Worm (Caenorhabditis elegans) whole organism, L4 larva: ENCODE results near the gene F09F7.5.

Source experiments
- F26F4.8 ChIP-seq: fragments of 200-800 bp; sonication (Bioruptor generic); conservative IDR thresholded peaks from 2 replicates; pipeline ENCODE4 v1.3.6; 2022; ENCODE audit warnings: missing genetic modification characterization, missing compliant biosample characterization
- F37D6.2 ChIP-seq: sonication (generic microtip); optimal IDR thresholded peaks from 2 replicates; lab custom pipeline; 2016; ENCODE audit warnings: mild to moderate bottlenecking, missing genetic modification characterization, missing compliant biosample characterization
- F49E8.2 ChIP-seq: sonication (generic microtip); optimal IDR thresholded peaks from 2 replicates; lab custom pipeline; 2016; ENCODE audit warnings: missing compliant biosample characterization, mild to moderate bottlenecking, missing genetic modification characterization, borderline replicate concordance
- T20F7.1 ChIP-seq: fragments of 200-800 bp; sonication (Bioruptor generic); optimal IDR thresholded peaks from 2 replicates; lab custom pipeline; 2018; ENCODE audit warnings: mild to moderate bottlenecking, missing genetic modification characterization, missing compliant biosample characterization
- aha-1 ChIP-seq: fragments of 150-350 bp; peaks from one replicate; lab custom pipeline; 2014; ENCODE audit warnings: missing biosample characterization, missing genetic modification characterization
- aly-2 ChIP-seq: sonication (generic microtip); optimal IDR thresholded peaks from 2 replicates; lab custom pipeline; 2018; ENCODE audit warnings: missing biosample characterization, missing genetic modification characterization
- ama-1 ChIP-seq: fragments of 150-350 bp; optimal IDR thresholded peaks from 2 replicates; lab custom pipeline; 2014; ENCODE audit warnings: inconsistent platforms, mixed read lengths
- ceh-20 ChIP-seq: fragments of 200-800 bp; sonication (Bioruptor generic); IDR thresholded peaks from 2 replicates; pipeline ENCODE4 v1.3.6; 2022; ENCODE audit warnings: missing genetic modification reagents, missing genetic modification characterization, missing compliant biosample characterization
- ceh-32 ChIP-seq: sonication (generic microtip); optimal IDR thresholded peaks from 2 replicates; lab custom pipeline; 2016; ENCODE audit warnings: mild to moderate bottlenecking, missing genetic modification characterization, missing compliant biosample characterization; ENCODE audit not compliant: poor library complexity
- ceh-62 ChIP-seq: sonication (generic microtip); optimal IDR thresholded peaks from 2 replicates; lab custom pipeline; 2017; ENCODE audit warnings: missing biosample characterization, missing genetic modification characterization
- ces-1 ChIP-seq: fragments of 150-350 bp; sonication (generic microtip); optimal IDR thresholded peaks from 4 replicates; lab custom pipeline; 2014; ENCODE audit warnings: missing biosample characterization, missing genetic modification reagents, missing genetic modification characterization
- daf-16 ChIP-seq, 3 experiments: sonication (generic microtip); optimal IDR thresholded peaks; 2 replicates each; lab custom pipeline; 2016 to 2017; ENCODE audit warnings: missing genetic modification characterization in 3 of 3, missing genetic modification reagents in 3 of 3, mild to moderate bottlenecking in 2 of 3, missing compliant biosample characterization in 2 of 3, missing biosample characterization in 1 of 3, moderate library complexity in 1 of 3
- daf-19 ChIP-seq: fragments of 200-800 bp; sonication (Bioruptor generic); conservative IDR thresholded peaks from 2 replicates; pipeline ENCODE4 v1.3.6; 2022; ENCODE audit warnings: missing genetic modification characterization, missing compliant biosample characterization
- dmd-6 ChIP-seq: fragments of 200-800 bp; sonication (Bioruptor generic); IDR thresholded peaks from 2 replicates; pipeline ENCODE4 v1.3.6; 2022; ENCODE audit warnings: missing genetic modification reagents, missing genetic modification characterization, missing compliant biosample characterization
- dpl-1 ChIP-seq: fragments of 150-350 bp; optimal IDR thresholded peaks from 2 replicates; lab custom pipeline; 2014; ENCODE audit warnings: missing biosample characterization, missing genetic modification reagents, missing genetic modification characterization
- dve-1 ChIP-seq: sonication (generic microtip); optimal IDR thresholded peaks from 2 replicates; lab custom pipeline; 2017; ENCODE audit warnings: antibody characterized with exemption, mild to moderate bottlenecking, missing genetic modification characterization, missing compliant biosample characterization; ENCODE audit not compliant: insufficient read depth
- fos-1 ChIP-seq: fragments of 150-350 bp; optimal IDR thresholded peaks from 2 replicates; lab custom pipeline; 2014; ENCODE audit warnings: missing biosample characterization, missing genetic modification characterization
- gei-8 ChIP-seq: fragments of 200-800 bp; sonication (Bioruptor generic); optimal IDR thresholded peaks from 2 replicates; lab custom pipeline; 2018; ENCODE audit warnings: mild to moderate bottlenecking, missing genetic modification characterization, missing compliant biosample characterization
- hif-1 ChIP-seq, 2 experiments: sonication (generic microtip); optimal IDR thresholded peaks; 2 replicates each; lab custom pipeline; 2016 to 2017; ENCODE audit warnings: missing compliant biosample characterization in 2 of 2, missing genetic modification characterization in 2 of 2, missing genetic modification reagents in 2 of 2, missing genotype in 2 of 2, mild to moderate bottlenecking in 1 of 2
- hlh-11 ChIP-seq: fragments of 200-800 bp; sonication (Bioruptor generic); optimal IDR thresholded peaks from 2 replicates; lab custom pipeline; 2018; ENCODE audit warnings: mild to moderate bottlenecking, missing genetic modification characterization, missing compliant biosample characterization
- hlh-30 ChIP-seq: sonication (generic microtip); optimal IDR thresholded peaks from 2 replicates; lab custom pipeline; 2017; ENCODE audit warnings: antibody characterized with exemption, mild to moderate bottlenecking, missing genetic modification characterization, missing compliant biosample characterization; ENCODE audit not compliant: insufficient read depth
- lim-7 ChIP-seq: fragments of 200-800 bp; sonication (Bioruptor generic); IDR thresholded peaks from 2 replicates; pipeline ENCODE4 v1.3.6; 2022; ENCODE audit warnings: missing genetic modification characterization, missing compliant biosample characterization
- lin-29 ChIP-seq: fragments of 200-800 bp; sonication (Bioruptor generic); IDR thresholded peaks from 2 replicates; pipeline ENCODE4 v1.3.6; 2022; ENCODE audit warnings: missing genetic modification reagents, missing genetic modification characterization, missing compliant biosample characterization
- lin-38 ChIP-seq: fragments of 200-800 bp; sonication (Bioruptor generic); IDR thresholded peaks from 2 replicates; pipeline ENCODE4 v1.3.6; 2022; ENCODE audit warnings: missing genetic modification reagents, missing genetic modification characterization, missing compliant biosample characterization
- lsy-2 ChIP-seq, 2 experiments: fragments of 150-350 bp in 1 of 2; sonication (generic microtip) in 1 of 2; optimal IDR thresholded peaks; 2 replicates each; lab custom pipeline; 2014 to 2017; ENCODE audit warnings: missing biosample characterization in 2 of 2, missing genetic modification characterization in 2 of 2
- mdl-1 ChIP-seq, 2 experiments: fragments of 150-350 bp in 1 of 2; sonication (generic microtip) in 1 of 2; optimal IDR thresholded peaks; 2 replicates each; lab custom pipeline; 2014 to 2017; ENCODE audit warnings: missing biosample characterization in 2 of 2, missing genetic modification characterization in 2 of 2
- mep-1 ChIP-seq: fragments of 150-350 bp; sonication (generic microtip); optimal IDR thresholded peaks from 3 replicates; lab custom pipeline; 2014; ENCODE audit warnings: missing biosample characterization, missing genetic modification characterization
- mes-2 ChIP-seq: sonication (generic microtip); optimal IDR thresholded peaks from 2 replicates; lab custom pipeline; 2016; ENCODE audit warnings: missing genotype, mild to moderate bottlenecking, missing genetic modification characterization, missing compliant biosample characterization; ENCODE audit not compliant: poor library complexity, severe bottlenecking
- mxl-3 ChIP-seq: fragments of 200-800 bp; sonication (Bioruptor generic); optimal IDR thresholded peaks from 2 replicates; lab custom pipeline; 2018; ENCODE audit warnings: mild to moderate bottlenecking, missing genetic modification characterization, missing compliant biosample characterization
- nhr-10 ChIP-seq: fragments of 150-350 bp; optimal IDR thresholded peaks from 2 replicates; lab custom pipeline; 2014; ENCODE audit warnings: missing biosample characterization, missing genetic modification characterization
- nhr-102 ChIP-seq: sonication (generic microtip); optimal IDR thresholded peaks from 2 replicates; lab custom pipeline; 2016; ENCODE audit warnings: mild to moderate bottlenecking, missing genetic modification characterization, moderate library complexity, missing compliant biosample characterization
- nhr-11 ChIP-seq: fragments of 150-350 bp; optimal IDR thresholded peaks from 2 replicates; lab custom pipeline; 2014; ENCODE audit warnings: missing biosample characterization, missing genetic modification characterization
- nhr-28 ChIP-seq: fragments of 150-350 bp; optimal IDR thresholded peaks from 2 replicates; lab custom pipeline; 2014; ENCODE audit warnings: missing biosample characterization, missing genetic modification characterization
- nhr-48 ChIP-seq: sonication (generic microtip); optimal IDR thresholded peaks from 2 replicates; lab custom pipeline; 2016; ENCODE audit warnings: mild to moderate bottlenecking, missing genetic modification characterization, missing compliant biosample characterization
- nhr-6 ChIP-seq: fragments of 150-350 bp; optimal IDR thresholded peaks from 2 replicates; lab custom pipeline; 2014; ENCODE audit warnings: missing biosample characterization, missing genetic modification characterization
- nhr-77 ChIP-seq: fragments of 150-350 bp; optimal IDR thresholded peaks from 2 replicates; lab custom pipeline; 2014; ENCODE audit warnings: missing biosample characterization, missing genetic modification characterization
- php-3 ChIP-seq: fragments of 200-800 bp; sonication (Bioruptor generic); IDR thresholded peaks from 2 replicates; pipeline ENCODE4 v1.3.6; 2022; ENCODE audit warnings: missing genetic modification reagents, missing genetic modification characterization, missing compliant biosample characterization
- pqm-1 ChIP-seq: sonication (generic microtip); optimal IDR thresholded peaks from 2 replicates; lab custom pipeline; 2017; ENCODE audit warnings: missing biosample characterization, missing genetic modification characterization
- sdz-12 ChIP-seq: fragments of 200-800 bp; sonication (Bioruptor generic); optimal IDR thresholded peaks from 2 replicates; lab custom pipeline; 2018; ENCODE audit warnings: mild to moderate bottlenecking, missing genetic modification characterization, missing compliant biosample characterization
- set-16 ChIP-seq: fragments of 200-800 bp; sonication (Bioruptor generic); IDR thresholded peaks from 2 replicates; pipeline ENCODE4 v1.3.6; 2022; ENCODE audit warnings: missing genetic modification reagents, missing genetic modification characterization, missing compliant biosample characterization
- spr-3 ChIP-seq: fragments of 200-800 bp; sonication (Bioruptor generic); optimal IDR thresholded peaks from 2 replicates; lab custom pipeline; 2018; ENCODE audit warnings: mild to moderate bottlenecking, missing genetic modification characterization, missing compliant biosample characterization
- tra-1 ChIP-seq: fragments of 200-800 bp; sonication (Bioruptor generic); IDR thresholded peaks from 2 replicates; pipeline ENCODE4 v1.3.6; 2022; ENCODE audit warnings: missing genetic modification reagents, missing genetic modification characterization, missing compliant biosample characterization
- unc-130 ChIP-seq: sonication (generic microtip); optimal IDR thresholded peaks from 2 replicates; lab custom pipeline; 2016; ENCODE audit warnings: missing genetic modification reagents, missing genetic modification characterization, missing compliant biosample characterization
- unc-62 ChIP-seq, 3 experiments: fragments of 150-350 bp in 1 of 3; sonication (generic microtip); optimal IDR thresholded peaks in 2 of 3; peaks in 1 of 3; 1 replicate in 1 of 3; 2 replicates in 2 of 3; lab custom pipeline; 2014 to 2017; ENCODE audit warnings: missing biosample characterization in 3 of 3, missing genetic modification characterization in 3 of 3, missing genetic modification reagents in 3 of 3, missing genotype in 1 of 3
- zag-1 ChIP-seq: fragments of 150-350 bp; optimal IDR thresholded peaks from 2 replicates; lab custom pipeline; 2014; ENCODE audit warnings: missing biosample characterization, missing genetic modification characterization
- zip-11 ChIP-seq: fragments of 200-800 bp; sonication (Bioruptor generic); IDR thresholded peaks from 2 replicates; pipeline ENCODE4 v1.3.6; 2022; ENCODE audit warnings: missing genetic modification characterization, missing compliant biosample characterization
- ztf-7 ChIP-seq: fragments of 150-350 bp; optimal IDR thresholded peaks from 2 replicates; lab custom pipeline; 2014; ENCODE audit warnings: missing biosample characterization, missing genetic modification characterization

The F09F7.5 gene

ce11 chrIII:5550844-5551243, 4.1 kb downstream of the F09F7.5 start (continued):
- no peak for TF ChIP-seq daf-19 (GFP tag; lab: Robert Waterston, UW)
- no peak for TF ChIP-seq lin-29 (GFP tag; lab: Robert Waterston, UW)

DNA sequence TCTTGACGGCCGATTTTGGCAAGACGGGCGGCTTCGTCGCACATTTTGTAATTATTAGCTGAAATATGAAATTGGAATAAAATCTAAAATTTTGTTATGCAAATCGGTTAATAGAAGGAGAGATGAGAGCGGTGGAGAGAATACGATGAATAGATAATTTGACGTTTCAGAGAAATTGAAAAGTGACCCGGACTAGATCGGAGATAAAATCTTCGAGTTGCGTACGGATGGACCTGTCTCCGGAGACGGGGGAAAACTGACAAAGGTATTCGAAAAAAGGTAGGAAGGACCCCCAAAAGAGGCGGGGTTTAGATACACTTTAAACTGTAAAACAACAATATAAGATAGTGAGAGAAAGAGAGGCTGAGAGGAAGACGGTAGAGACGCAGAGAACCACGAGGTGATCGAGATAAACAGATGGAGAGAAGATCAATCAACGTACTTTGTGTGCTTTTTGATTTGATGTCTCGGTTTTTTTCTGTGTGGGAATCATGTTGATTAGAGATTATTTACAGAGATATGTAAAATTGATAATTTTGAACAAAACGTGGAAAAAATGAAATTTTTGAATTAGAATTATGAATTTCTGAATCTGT, 5.4 kb downstream of the F09F7.5 start, which contains the start of gene F09F7.6:
Gene F09F7.6 (minus strand): TSS at position 64 of the 596 bp plus-strand sequence.
- peak; percentile 92 for TF ChIP-seq hlh-30 (tag; lab: Kevin White, UChicago)
- peak; percentile 33 for TF ChIP-seq nhr-48 (tag; lab: Kevin White, UChicago)
- TF ChIP-seq nhr-11 (tag; lab: Kevin White, UChicago): peak; percentile 67
- peak; percentile 96 for TF ChIP-seq dve-1 (tag; lab: Kevin White, UChicago)
- TF ChIP-seq F49E8.2 (tag; lab: Kevin White, UChicago): no peak
- no peak for TF ChIP-seq sdz-12 (GFP tag; lab: Kevin White, UChicago)
- peak; percentile 77 to 80 for TF ChIP-seq daf-16 (GFP tag; optimal IDR thresholded peaks at IDR 0.05; lab: Kevin White, UChicago)
- TF ChIP-seq daf-16 (tag; optimal IDR thresholded peaks at IDR 0.05; lab: Kevin White, UChicago): peak; percentile 93
- TF ChIP-seq spr-3 (GFP tag; lab: Kevin White, UChicago): no peak
- TF ChIP-seq zip-11 (GFP tag; lab: Robert Waterston, UW): no peak
- no peak for TF ChIP-seq F26F4.8 (GFP tag; lab: Robert Waterston, UW)
- TF ChIP-seq fos-1 (tag; lab: Kevin White, UChicago): no peak
- peak in 1 of 2 experiments; percentile 96 for TF ChIP-seq unc-62 (GFP tag; optimal IDR thresholded peaks at IDR 0.05 in 1 of 2; lab: Kevin White, UChicago)
- no peak for TF ChIP-seq unc-62 (tag; optimal IDR thresholded peaks at IDR 0.05; lab: Kevin White, UChicago)
- peak; percentile 38 for TF ChIP-seq nhr-6 (tag; lab: Kevin White, UChicago)
- TF ChIP-seq nhr-77 (tag; lab: Kevin White, UChicago): peak; percentile 84
- no peak for TF ChIP-seq pqm-1
- peak in 1 of 2 experiments; percentile 69 for TF ChIP-seq lsy-2 (tag; optimal IDR thresholded peaks at IDR 0.05; lab: Kevin White, UChicago)
- no peak for TF ChIP-seq lim-7
- no peak for TF ChIP-seq gei-8 (GFP tag; lab: Kevin White, UChicago)
- no peak for TF ChIP-seq unc-130 (GFP tag; lab: Kevin White, UChicago)
- TF ChIP-seq nhr-102 (tag; lab: Kevin White, UChicago): peak; percentile 24
- TF ChIP-seq set-16 (GFP tag; lab: Robert Waterston, UW): no peak
- peak; percentile 59; the same call in 1 of the 2 replicates for TF ChIP-seq ceh-20
- TF ChIP-seq lin-38 (GFP tag; lab: Robert Waterston, UW): no peak
- TF ChIP-seq dpl-1 (GFP tag; lab: Kevin White, UChicago): no peak
- TF ChIP-seq hif-1 (tag; optimal IDR thresholded peaks at IDR 0.05; lab: Kevin White, UChicago): peak in 1 of 2 experiments; percentile 49
- TF ChIP-seq zag-1: no peak
- peak; percentile 92 for TF ChIP-seq ama-1 (lab: Kevin White, UChicago)
- peak; percentile 82 to 94 for TF ChIP-seq mdl-1 (tag; optimal IDR thresholded peaks at IDR 0.05; lab: Kevin White, UChicago)
- no peak for TF ChIP-seq php-3
- TF ChIP-seq ceh-32 (tag; lab: Kevin White, UChicago): no peak
- peak; percentile 74 for TF ChIP-seq tra-1 (GFP tag; lab: Robert Waterston, UW)
- TF ChIP-seq nhr-10 (tag; lab: Kevin White, UChicago): peak; percentile 2
- peak; percentile 71 for TF ChIP-seq mep-1
- peak; percentile 94 for TF ChIP-seq hlh-11 (tag; lab: Kevin White, UChicago)
- peak; percentile 81 for TF ChIP-seq dmd-6 (GFP tag; lab: Robert Waterston, UW)
- TF ChIP-seq daf-19 (GFP tag; lab: Robert Waterston, UW): no peak
- peak; percentile 68 for TF ChIP-seq mxl-3 (GFP tag; lab: Kevin White, UChicago)
- no peak for TF ChIP-seq F37D6.2
- peak; percentile 13 for TF ChIP-seq ztf-7
- TF ChIP-seq T20F7.1: peak; percentile 9
- TF ChIP-seq aha-1 (tag; lab: Kevin White, UChicago): peak; percentile 89
- TF ChIP-seq mes-2 (tag; lab: Kevin White, UChicago): peak; percentile 21
- no peak for TF ChIP-seq ceh-62
- no peak for TF ChIP-seq aly-2 (tag; lab: Kevin White, UChicago)
- no peak for TF ChIP-seq ces-1 (GFP tag; lab: Kevin White, UChicago)
- peak; percentile 82 for TF ChIP-seq nhr-28 (tag; lab: Kevin White, UChicago)
